Worm (Caenorhabditis elegans): ENCODE results near the gene F14F8.9.

- TF ChIP-seq snpc-4 (tag; optimal IDR thresholded peaks at IDR 0.05), result no peak
- TF ChIP-seq elt-3 (tag; optimal IDR thresholded peaks at IDR 0.05), result no peak
- no peak for TF ChIP-seq aly-2 (tag; optimal IDR thresholded peaks at IDR 0.05)
- no peak for TF ChIP-seq lin-39 (tag; optimal IDR thresholded peaks at IDR 0.05)
- no peak for TF ChIP-seq nhr-84 (tag; optimal IDR thresholded peaks at IDR 0.05)
- TF ChIP-seq hpl-2 (GFP tag; optimal IDR thresholded peaks at IDR 0.05), result no peak
Measured at ce11 chrV:16694538-16694937, 26.2 kb upstream of the F14F8.9 start, which contains the start of gene srz-101.
